Worm (Caenorhabditis elegans) whole organism, L2 larva: ENCODE results near the gene srbc-67.

ENCODE experiments used
- F13H6.1 ChIP-seq: sonication (generic microtip); optimal IDR thresholded peaks from 2 replicates; lab custom pipeline; 2016; ENCODE audit warnings: missing genetic modification characterization, missing compliant biosample characterization
- alr-1 ChIP-seq: fragments of 150-350 bp; optimal IDR thresholded peaks from 2 replicates; lab custom pipeline; 2014; ENCODE audit warnings: missing biosample characterization, missing genetic modification characterization
- aly-2 ChIP-seq: fragments of 150-350 bp; optimal IDR thresholded peaks from 2 replicates; lab custom pipeline; 2014; ENCODE audit warnings: missing biosample characterization, missing genetic modification characterization
- ama-1 ChIP-seq: fragments of 150-350 bp; optimal IDR thresholded peaks from 2 replicates; lab custom pipeline; 2018; ENCODE audit warnings: inconsistent platforms
- blmp-1 ChIP-seq: sonication (generic microtip); optimal IDR thresholded peaks from 2 replicates; lab custom pipeline; 2017; ENCODE audit warnings: missing genetic modification characterization, mild to moderate bottlenecking, missing compliant biosample characterization, antibody characterized with exemption, moderate library complexity; ENCODE audit not compliant: insufficient read depth
- ceh-16 ChIP-seq: fragments of 150-350 bp; optimal IDR thresholded peaks from 2 replicates; lab custom pipeline; 2014; ENCODE audit warnings: missing biosample characterization, missing genetic modification characterization
- ceh-82 ChIP-seq: fragments of 150-350 bp; optimal IDR thresholded peaks from 2 replicates; lab custom pipeline; 2014; ENCODE audit warnings: missing biosample characterization, missing genetic modification characterization
- crh-2 ChIP-seq: sonication (generic microtip); optimal IDR thresholded peaks from 2 replicates; lab custom pipeline; 2017; ENCODE audit warnings: missing biosample characterization, missing genetic modification characterization
- dmd-4 ChIP-seq: sonication (generic microtip); optimal IDR thresholded peaks from 2 replicates; lab custom pipeline; 2017; ENCODE audit warnings: missing biosample characterization, missing genetic modification characterization
- egl-27 ChIP-seq: sonication (generic microtip); optimal IDR thresholded peaks from 3 replicates; lab custom pipeline; 2017; ENCODE audit warnings: missing biosample characterization, missing genetic modification reagents, missing genetic modification characterization
- elt-3 ChIP-seq: sonication (generic microtip); optimal IDR thresholded peaks from 2 replicates; lab custom pipeline; 2017; ENCODE audit warnings: missing biosample characterization, missing genetic modification characterization
- gmeb-1 ChIP-seq: fragments of 150-350 bp; optimal IDR thresholded peaks from 2 replicates; lab custom pipeline; 2014; ENCODE audit warnings: missing biosample characterization, missing genetic modification characterization
- lin-11 ChIP-seq: fragments of 150-350 bp; sonication (generic microtip); optimal IDR thresholded peaks from 2 replicates; lab custom pipeline; 2014; ENCODE audit warnings: missing biosample characterization, missing genetic modification characterization, inconsistent platforms, mixed read lengths
- lin-13 ChIP-seq: fragments of 150-350 bp; optimal IDR thresholded peaks from 2 replicates; lab custom pipeline; 2014; ENCODE audit warnings: missing biosample characterization, missing genetic modification reagents, missing genetic modification characterization
- lin-39 ChIP-seq: fragments of 150-350 bp; optimal IDR thresholded peaks from 2 replicates; lab custom pipeline; 2014; ENCODE audit warnings: missing biosample characterization, missing genetic modification reagents, missing genetic modification characterization
- lsy-2 ChIP-seq, 2 experiments: fragments of 150-350 bp in 1 of 2; sonication (generic microtip) in 1 of 2; optimal IDR thresholded peaks; 2 replicates each; lab custom pipeline; 2014 to 2017; ENCODE audit warnings: missing biosample characterization in 2 of 2, missing genetic modification characterization in 2 of 2
- mab-5 ChIP-seq: fragments of 150-350 bp; optimal IDR thresholded peaks from 2 replicates; lab custom pipeline; 2014; ENCODE audit warnings: missing biosample characterization, missing genetic modification characterization
- mbf-1 ChIP-seq: sonication (generic microtip); optimal IDR thresholded peaks from 2 replicates; lab custom pipeline; 2017; ENCODE audit warnings: missing biosample characterization, missing genetic modification characterization
- mdl-1 ChIP-seq, 2 experiments: fragments of 150-350 bp in 1 of 2; sonication (generic microtip) in 1 of 2; optimal IDR thresholded peaks; 2 replicates each; lab custom pipeline; 2017; ENCODE audit warnings: missing biosample characterization in 2 of 2, missing genetic modification characterization in 2 of 2
- nhr-10 ChIP-seq: sonication (generic microtip); optimal IDR thresholded peaks from 2 replicates; lab custom pipeline; 2017; ENCODE audit warnings: missing biosample characterization, missing genetic modification characterization
- nhr-11 ChIP-seq: fragments of 150-350 bp; optimal IDR thresholded peaks from 2 replicates; lab custom pipeline; 2014; ENCODE audit warnings: missing biosample characterization, missing genetic modification characterization
- nhr-12 ChIP-seq: fragments of 150-350 bp; optimal IDR thresholded peaks from 2 replicates; lab custom pipeline; 2014; ENCODE audit warnings: missing biosample characterization, missing genetic modification characterization
- nhr-129 ChIP-seq: fragments of 150-350 bp; optimal IDR thresholded peaks from 2 replicates; lab custom pipeline; 2014; ENCODE audit warnings: missing biosample characterization, missing genetic modification characterization
- nhr-21 ChIP-seq: fragments of 150-350 bp; optimal IDR thresholded peaks from 2 replicates; lab custom pipeline; 2014; ENCODE audit warnings: missing biosample characterization, missing genetic modification characterization
- nhr-237 ChIP-seq: fragments of 150-350 bp; optimal IDR thresholded peaks from 2 replicates; lab custom pipeline; 2014; ENCODE audit warnings: missing biosample characterization, missing genetic modification characterization
- nhr-6 ChIP-seq: fragments of 150-350 bp; optimal IDR thresholded peaks from 2 replicates; lab custom pipeline; 2014; ENCODE audit warnings: missing biosample characterization, missing genetic modification characterization
- peb-1 ChIP-seq: fragments of 150-350 bp; optimal IDR thresholded peaks from 2 replicates; lab custom pipeline; 2014; ENCODE audit warnings: missing biosample characterization, missing genetic modification characterization
- sem-4 ChIP-seq: fragments of 150-350 bp; optimal IDR thresholded peaks from 2 replicates; lab custom pipeline; 2014; ENCODE audit warnings: missing biosample characterization, missing genetic modification reagents, missing genetic modification characterization
- skn-1 ChIP-seq: sonication (generic microtip); optimal IDR thresholded peaks from 2 replicates; lab custom pipeline; 2017; ENCODE audit warnings: missing biosample characterization, missing genetic modification characterization
- sma-3 ChIP-seq: sonication (generic microtip); optimal IDR thresholded peaks from 2 replicates; lab custom pipeline; 2016; ENCODE audit warnings: missing genetic modification reagents, missing genetic modification characterization, missing compliant biosample characterization
- sma-9 ChIP-seq, 2 experiments: fragments of 150-350 bp in 1 of 2; sonication (generic microtip) in 1 of 2; optimal IDR thresholded peaks; 2 replicates each; lab custom pipeline; 2014 to 2016; ENCODE audit warnings: missing genetic modification characterization in 2 of 2, mild to moderate bottlenecking in 1 of 2, missing biosample characterization in 1 of 2, missing compliant biosample characterization in 1 of 2, missing genetic modification reagents in 1 of 2, moderate library complexity in 1 of 2
- snpc-4 ChIP-seq: fragments of 150-350 bp; optimal IDR thresholded peaks from 2 replicates; lab custom pipeline; 2014; ENCODE audit warnings: missing biosample characterization, missing genetic modification characterization
- unc-39 ChIP-seq: fragments of 150-350 bp; optimal IDR thresholded peaks from 2 replicates; lab custom pipeline; 2014; ENCODE audit warnings: missing biosample characterization, missing genetic modification characterization
- unc-55 ChIP-seq: fragments of 150-350 bp; sonication (generic microtip); optimal IDR thresholded peaks from 3 replicates; lab custom pipeline; 2014; ENCODE audit warnings: missing biosample characterization, missing genetic modification reagents, missing genetic modification characterization
- unc-62 ChIP-seq: fragments of 150-350 bp; optimal IDR thresholded peaks from 2 replicates; lab custom pipeline; 2014; ENCODE audit warnings: missing biosample characterization, missing genetic modification reagents, missing genetic modification characterization
- ztf-1 ChIP-seq: fragments of 200-800 bp; sonication (Bioruptor generic); conservative IDR thresholded peaks from 2 replicates; pipeline ENCODE4 v1.3.6; 2022; ENCODE audit warnings: missing genetic modification characterization, missing compliant biosample characterization
- ztf-11 ChIP-seq: sonication (generic microtip); optimal IDR thresholded peaks from 2 replicates; lab custom pipeline; 2017; ENCODE audit warnings: missing biosample characterization, missing genetic modification characterization
- ztf-4 ChIP-seq: fragments of 150-350 bp; optimal IDR thresholded peaks from 2 replicates; lab custom pipeline; 2014; ENCODE audit warnings: missing biosample characterization, missing genetic modification characterization

srbc-67 gene

ce11 chrV:3526882-3527281 lies 14.1 kb downstream of the srbc-67 start, which contains the start of gene str-260:
Gene str-260 (plus strand): TSS chrV:3527182.
- TF ChIP-seq snpc-4 (no peak), nhr-237 (tag; lab: Kevin White, UChicago) (no peak), nhr-10 (tag; lab: Kevin White, UChicago) (no peak), mab-5 (tag; lab: Kevin White, UChicago) (no peak), unc-39 (no peak), blmp-1 (tag; lab: Kevin White, UChicago) (no peak), elt-3 (tag; lab: Kevin White, UChicago) (no peak), unc-62 (GFP tag; lab: Kevin White, UChicago) (no peak), lin-39 (no peak), mbf-1 (tag; lab: Kevin White, UChicago) (no peak), crh-2 (tag; lab: Kevin White, UChicago) (no peak), ztf-4 (no peak), alr-1 (no peak), skn-1 (tag; lab: Kevin White, UChicago) (no peak), nhr-11 (tag; lab: Kevin White, UChicago) (no peak), egl-27 (tag; lab: Kevin White, UChicago) (no peak), nhr-21 (tag; lab: Kevin White, UChicago) (no peak), sma-3 (GFP tag; lab: Kevin White, UChicago) (no peak), dmd-4 (tag; lab: Kevin White, UChicago) (no peak)

ce11 chrV:3524970-3525369 lies 16.0 kb downstream of the srbc-67 start, which contains the start of gene T24A6.7:
Gene T24A6.7 (plus strand): TSS chrV:3525270.
- TF ChIP-seq alr-1 = no peak
- no peak for TF ChIP-seq egl-27 (tag; lab: Kevin White, UChicago)
- TF ChIP-seq sem-4 (tag; lab: Kevin White, UChicago) = no peak
- no peak for TF ChIP-seq ceh-82 (tag; lab: Kevin White, UChicago)
- TF ChIP-seq lin-39 = no peak
- TF ChIP-seq lsy-2 (tag; optimal IDR thresholded peaks at IDR 0.05; lab: Kevin White, UChicago) = no peak
- TF ChIP-seq lin-11 (tag; lab: Kevin White, UChicago) = no peak
- TF ChIP-seq nhr-129 (tag; lab: Kevin White, UChicago) = no peak
- TF ChIP-seq mdl-1 (tag; optimal IDR thresholded peaks at IDR 0.05; lab: Kevin White, UChicago) = no peak
- no peak for TF ChIP-seq ama-1 (lab: Kevin White, UChicago)
- TF ChIP-seq sma-3 (GFP tag; lab: Kevin White, UChicago) = no peak
- no peak for TF ChIP-seq ztf-11 (tag; lab: Kevin White, UChicago)
- TF ChIP-seq sma-9 (GFP tag; optimal IDR thresholded peaks at IDR 0.05; lab: Kevin White, UChicago) = no peak
- no peak for TF ChIP-seq sma-9 (tag; optimal IDR thresholded peaks at IDR 0.05; lab: Kevin White, UChicago)
- no peak for TF ChIP-seq snpc-4
- TF ChIP-seq gmeb-1 = no peak
- TF ChIP-seq nhr-6 (tag; lab: Kevin White, UChicago) = no peak
- TF ChIP-seq, all 48 proteins: peak for 0

- no peak for TF ChIP-seq mdl-1 (tag; optimal IDR thresholded peaks at IDR 0.05; lab: Kevin White, UChicago)
- TF ChIP-seq peb-1 (tag; lab: Kevin White, UChicago) = no peak
- no peak for TF ChIP-seq lin-13 (GFP tag; lab: Kevin White, UChicago)
- TF ChIP-seq unc-62 (GFP tag; lab: Kevin White, UChicago) = no peak
- no peak for TF ChIP-seq ceh-82 (tag; lab: Kevin White, UChicago)
- no peak for TF ChIP-seq unc-55 (GFP tag; lab: Kevin White, UChicago)
- TF ChIP-seq nhr-12 (tag; lab: Kevin White, UChicago) = no peak
- no peak for TF ChIP-seq lin-39
Observed at ce11 chrV:3523262-3523661, 17.8 kb downstream of the srbc-67 start, which contains the start of gene irg-1. Gene irg-1 (plus strand): TSS chrV:3523587.

ce11 chrV:3517889-3518288 lies 23.1 kb downstream of the srbc-67 start, which contains the start of gene str-227:
Gene str-227 (plus strand): TSS chrV:3518189.
- no peak for TF ChIP-seq unc-39
- no peak for TF ChIP-seq lsy-2 (tag; optimal IDR thresholded peaks at IDR 0.05; lab: Kevin White, UChicago)
- TF ChIP-seq unc-55 (GFP tag; lab: Kevin White, UChicago) = no peak
- TF ChIP-seq snpc-4 = no peak
- TF ChIP-seq ztf-1 = no peak
- TF ChIP-seq blmp-1 (tag; lab: Kevin White, UChicago) = no peak
- no peak for TF ChIP-seq lin-39
- no peak for TF ChIP-seq elt-3 (tag; lab: Kevin White, UChicago)
- no peak for TF ChIP-seq lin-11 (tag; lab: Kevin White, UChicago)
- TF ChIP-seq F13H6.1 (tag; lab: Kevin White, UChicago) = no peak
- no peak for TF ChIP-seq ceh-16 (tag; lab: Kevin White, UChicago)
- no peak for TF ChIP-seq alr-1
- TF ChIP-seq aly-2 (tag; lab: Kevin White, UChicago) = no peak
